Fruit fly (Drosophila melanogaster) whole organism, pupa: Measurements from ENCODE around the gene CG14079.

Source experiments
- CG10348 ChIP-seq: fragments of 200-800 bp; sonication (Bioruptor generic); IDR thresholded peaks from 2 replicates; pipeline ENCODE4 v1.3.6; 2022; ENCODE audit warnings: missing biosample characterization, missing genetic modification characterization
- CG12605 ChIP-seq: fragments of 200-800 bp; sonication (Bioruptor generic); IDR thresholded peaks from 2 replicates; pipeline ENCODE4 v1.3.6; 2022; ENCODE audit warnings: missing biosample characterization, missing genetic modification characterization
- CG13204 ChIP-seq: fragments of 200-800 bp; sonication (Bioruptor generic); optimal IDR thresholded peaks from 2 replicates; lab custom pipeline; 2018; ENCODE audit warnings: missing biosample characterization, mild to moderate bottlenecking, missing genetic modification characterization, moderate library complexity
- CG14655 ChIP-seq: fragments of 200-800 bp; sonication (Bioruptor generic); optimal IDR thresholded peaks from 3 replicates; lab custom pipeline; 2017; ENCODE audit warnings: mild to moderate bottlenecking, missing biosample characterization, missing genetic modification reagents, missing genetic modification characterization
- CG17806 ChIP-seq: fragments of 200-800 bp; sonication (Bioruptor generic); optimal IDR thresholded peaks from 2 replicates; lab custom pipeline; 2018; ENCODE audit warnings: missing biosample characterization, mild to moderate bottlenecking, missing genetic modification characterization, moderate library complexity
- CG32121 ChIP-seq: fragments of 200-800 bp; sonication (Bioruptor generic); IDR thresholded peaks from 2 replicates; pipeline ENCODE4 v1.3.6; 2022; ENCODE audit warnings: missing biosample characterization, missing genetic modification characterization
- CG34367 ChIP-seq: fragments of 200-800 bp; sonication (Bioruptor generic); optimal IDR thresholded peaks from 2 replicates; lab custom pipeline; 2018; ENCODE audit warnings: missing biosample characterization, mild to moderate bottlenecking, missing genetic modification characterization
- CG4496 ChIP-seq: fragments of 200-800 bp; sonication (Bioruptor generic); IDR thresholded peaks from 3 replicates; pipeline ENCODE4 v1.3.6; 2022; ENCODE audit warnings: missing biosample characterization, missing genetic modification characterization
- CG8159 ChIP-seq: fragments of 200-800 bp; sonication (Bioruptor generic); optimal IDR thresholded peaks from 3 replicates; lab custom pipeline; 2018; ENCODE audit warnings: missing biosample characterization, mild to moderate bottlenecking, missing genetic modification characterization, moderate library complexity
- CG8301 ChIP-seq: fragments of 200-800 bp; sonication (Bioruptor generic); optimal IDR thresholded peaks from 2 replicates; lab custom pipeline; 2018; ENCODE audit warnings: missing biosample characterization, mild to moderate bottlenecking, missing genetic modification characterization
- CG9948 ChIP-seq: fragments of 200-800 bp; sonication (Bioruptor generic); optimal IDR thresholded peaks from 2 replicates; lab custom pipeline; 2018; ENCODE audit warnings: missing biosample characterization, mild to moderate bottlenecking, missing genetic modification characterization, moderate library complexity
- D1 ChIP-seq: fragments of 200-800 bp; sonication (Bioruptor generic); optimal IDR thresholded peaks from 2 replicates; lab custom pipeline; 2018; ENCODE audit warnings: missing biosample characterization, mild to moderate bottlenecking, missing genetic modification characterization, moderate library complexity
- EcR ChIP-seq: fragments of 200-800 bp; sonication (Bioruptor generic); optimal IDR thresholded peaks from 3 replicates; lab custom pipeline; 2019; ENCODE audit warnings: missing biosample characterization, missing genetic modification characterization, mild to moderate bottlenecking, moderate library complexity, missing genetic modification reagents
- Ets98B ChIP-seq: fragments of 200-800 bp; sonication (Bioruptor generic); IDR thresholded peaks from 2 replicates; pipeline ENCODE4 v1.3.6; 2022; ENCODE audit warnings: missing biosample characterization, missing genetic modification characterization
- Pif1A ChIP-seq: fragments of 200-800 bp; sonication (Bioruptor generic); optimal IDR thresholded peaks from 3 replicates; lab custom pipeline; 2016; ENCODE audit warnings: missing biosample characterization, missing genetic modification characterization
- Pif1B ChIP-seq: fragments of 200-800 bp; sonication (Bioruptor generic); optimal IDR thresholded peaks from 3 replicates; lab custom pipeline; 2016; ENCODE audit warnings: missing biosample characterization, missing genetic modification characterization
- Snoo ChIP-seq: fragments of 200-800 bp; sonication (Bioruptor generic); optimal IDR thresholded peaks from 3 replicates; lab custom pipeline; 2017; ENCODE audit warnings: missing biosample characterization, mild to moderate bottlenecking, missing genetic modification characterization, inconsistent platforms
- fd96Ca ChIP-seq: fragments of 200-800 bp; sonication (Bioruptor generic); IDR thresholded peaks from 3 replicates; pipeline ENCODE4 v1.3.6; 2022; ENCODE audit warnings: missing biosample characterization, missing genetic modification characterization
- gl ChIP-seq: fragments of 200-800 bp; sonication (Bioruptor generic); optimal IDR thresholded peaks from 2 replicates; lab custom pipeline; 2018; ENCODE audit warnings: missing biosample characterization, mild to moderate bottlenecking, missing genetic modification characterization

Gene CG14079

DNA sequence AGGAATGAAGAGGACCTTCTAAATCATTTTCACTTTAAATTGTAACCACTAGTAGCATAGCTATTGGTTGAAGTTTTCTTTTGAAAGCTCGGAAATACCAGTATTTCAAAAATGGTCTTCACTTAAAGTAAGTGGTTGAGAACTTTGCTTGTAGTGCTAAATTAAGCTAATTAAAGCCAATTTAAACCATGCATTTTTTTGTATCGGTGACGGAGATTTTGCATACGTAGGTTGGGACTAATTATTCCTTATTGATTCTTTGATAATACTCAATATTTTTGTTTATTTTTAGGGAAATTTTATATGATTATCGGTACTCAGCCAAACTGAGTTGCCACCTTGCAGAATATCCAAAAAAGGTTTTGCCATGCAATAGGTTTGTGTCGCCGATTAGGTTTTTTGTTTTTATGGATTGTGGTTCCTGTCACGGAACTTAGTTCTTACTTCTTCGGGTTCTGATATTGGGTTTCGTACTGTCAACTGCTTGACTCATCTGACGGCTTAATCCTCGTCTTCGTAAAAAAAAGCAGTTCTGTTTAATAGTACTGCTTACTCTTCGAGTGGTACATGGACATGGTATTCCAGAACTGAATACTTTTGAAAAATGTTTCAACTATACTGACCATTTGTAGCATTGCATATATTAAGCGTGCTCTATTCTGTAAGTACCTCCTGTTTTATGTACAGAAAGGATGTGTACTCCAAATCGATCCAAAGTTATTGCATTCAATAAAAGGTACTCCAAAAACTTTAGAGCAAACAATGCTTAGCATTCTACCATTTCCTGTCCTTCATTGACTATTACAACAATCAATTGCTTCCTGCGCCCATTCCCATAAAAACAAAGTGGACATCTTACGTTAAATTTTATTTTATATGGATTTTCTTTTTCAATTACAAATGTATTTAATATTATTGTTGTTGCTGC, 42.5 kb downstream of the CG14079 start:
- no peak for TF ChIP-seq CG14655 (GFP tag; lab: Kevin White, UChicago)
- no peak for TF ChIP-seq CG9948
- no peak for TF ChIP-seq Ets98B (GFP tag; lab: Robert Waterston, UW)
- no peak for TF ChIP-seq CG8301 (tag; lab: Kevin White, UChicago)
- no peak for TF ChIP-seq CG8159 (tag; lab: Kevin White, UChicago)
- no peak for TF ChIP-seq CG10348 (GFP tag; lab: Robert Waterston, UW)
- no peak for TF ChIP-seq Pif1B
- TF ChIP-seq D1 (tag; lab: Kevin White, UChicago): peak; percentile 52

DNA sequence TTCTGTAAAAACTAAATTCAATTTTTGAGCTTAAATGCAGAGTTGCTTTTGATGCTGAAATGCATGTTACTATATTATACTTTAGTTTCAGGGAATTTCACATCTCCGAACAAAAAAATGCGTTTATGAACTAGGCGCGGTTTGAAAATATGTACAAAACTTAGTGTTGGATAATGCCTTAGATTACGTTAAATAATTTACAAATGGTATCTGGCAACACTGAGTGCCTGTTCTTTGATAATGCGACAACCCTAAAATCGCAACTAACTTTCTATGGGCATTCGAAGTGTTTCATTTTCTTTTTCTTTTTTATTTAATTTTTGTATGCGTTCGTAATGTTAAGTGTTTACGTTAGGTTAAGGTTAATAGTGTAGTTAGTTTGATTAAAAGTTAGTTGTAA, 44.8 kb downstream of the CG14079 start:
- no peak for TF ChIP-seq fd96Ca (GFP tag; lab: Robert Waterston, UW)
- TF ChIP-seq CG14655 (GFP tag; lab: Kevin White, UChicago): no peak
- no peak for TF ChIP-seq Pif1A (GFP tag; lab: Kevin White, UChicago)
- no peak for TF ChIP-seq CG34367 (tag; lab: Kevin White, UChicago)
- no peak for TF ChIP-seq EcR (GFP tag; lab: Kevin White, UChicago)
- TF ChIP-seq CG8301 (tag; lab: Kevin White, UChicago): no peak
- TF ChIP-seq CG4496 (GFP tag; lab: Robert Waterston, UW): no peak
- no peak for TF ChIP-seq CG9948
- TF ChIP-seq CG32121 (GFP tag; lab: Robert Waterston, UW): no peak
- no peak for TF ChIP-seq Snoo (tag; lab: Kevin White, UChicago)
- TF ChIP-seq Pif1B: no peak
- no peak for TF ChIP-seq CG8159 (tag; lab: Kevin White, UChicago)
- TF ChIP-seq Ets98B (GFP tag; lab: Robert Waterston, UW): no peak
- TF ChIP-seq CG12605 (GFP tag; lab: Robert Waterston, UW): no peak
- no peak for TF ChIP-seq CG13204 (GFP tag; lab: Kevin White, UChicago)
- TF ChIP-seq, all 21 proteins: peak for 0

dm6 chr3L:19143940-19144571, 46.3 kb downstream of the CG14079 start:
- TF ChIP-seq CG32121 (GFP tag; lab: Robert Waterston, UW) (no peak), CG12605 (GFP tag; lab: Robert Waterston, UW) (no peak), CG9948 (no peak)

DNA sequence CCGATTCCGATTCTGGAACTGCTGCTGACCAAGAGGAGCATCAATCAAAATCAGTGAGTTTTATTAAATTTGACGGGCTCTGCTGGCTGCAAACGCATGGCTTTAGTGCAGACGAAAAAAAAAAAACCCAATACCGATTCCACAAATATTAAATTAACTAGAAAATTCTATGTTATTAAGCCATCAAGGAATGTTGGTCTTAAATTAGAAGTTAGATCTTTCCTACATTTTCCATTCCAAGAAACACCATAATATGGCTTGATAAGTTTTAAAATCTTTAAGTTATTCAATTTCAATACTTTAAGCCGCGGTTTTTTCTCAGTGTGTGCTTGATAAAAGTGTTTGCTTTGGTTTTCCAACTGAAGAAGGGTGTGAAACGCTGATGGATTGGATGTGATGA, 49.4 kb downstream of the CG14079 start:
- TF ChIP-seq Pif1A (GFP tag; lab: Kevin White, UChicago) (no peak), gl (tag; lab: Kevin White, UChicago) (no peak), CG12605 (GFP tag; lab: Robert Waterston, UW) (no peak), CG17806 (tag; lab: Kevin White, UChicago) (peak; percentile 14)
